Fruit fly (Drosophila melanogaster) whole organism, adult: ENCODE measurements around the gene CG46468.

ENCODE experiments used
- CG11617 ChIP-seq: fragments of 200-800 bp; sonication (Bioruptor generic); optimal IDR thresholded peaks from 2 replicates; lab custom pipeline; 2017; ENCODE audit warnings: mild to moderate bottlenecking, missing biosample characterization, missing genetic modification reagents, missing genetic modification characterization
- CG12768 ChIP-seq: fragments of 200-800 bp; sonication (Bioruptor generic); optimal IDR thresholded peaks from 2 replicates; lab custom pipeline; 2017; ENCODE audit warnings: missing biosample characterization, missing genetic modification characterization, mild to moderate bottlenecking, moderate library complexity, missing genetic modification reagents
- CG14711 ChIP-seq: fragments of 200-800 bp; sonication (Bioruptor generic); optimal IDR thresholded peaks from 2 replicates; lab custom pipeline; 2018; ENCODE audit warnings: missing biosample characterization, mild to moderate bottlenecking, missing genetic modification characterization, moderate library complexity
- CG1620 ChIP-seq: fragments of 200-800 bp; sonication (Bioruptor generic); optimal IDR thresholded peaks from 2 replicates; lab custom pipeline; 2016; ENCODE audit warnings: missing biosample characterization, missing genetic modification characterization
- CG33017 ChIP-seq: fragments of 200-800 bp; sonication (Bioruptor generic); optimal IDR thresholded peaks from 2 replicates; lab custom pipeline; 2018; ENCODE audit warnings: missing biosample characterization, mild to moderate bottlenecking, missing genetic modification characterization, moderate library complexity
- CG5204 ChIP-seq: fragments of 200-800 bp; sonication (Bioruptor generic); optimal IDR thresholded peaks from 2 replicates; lab custom pipeline; 2016; ENCODE audit warnings: missing biosample characterization, missing genetic modification characterization
- CG7045 ChIP-seq: fragments of 200-800 bp; sonication (Bioruptor generic); optimal IDR thresholded peaks from 2 replicates; lab custom pipeline; 2017; ENCODE audit warnings: missing biosample characterization, mild to moderate bottlenecking, missing genetic modification characterization
- CG7101 ChIP-seq: fragments of 200-800 bp; sonication (Bioruptor generic); optimal IDR thresholded peaks from 2 replicates; lab custom pipeline; 2018; ENCODE audit warnings: missing biosample characterization, mild to moderate bottlenecking, missing genetic modification characterization, moderate library complexity
- Clk ChIP-seq: fragments of 200-800 bp; sonication (Bioruptor generic); optimal IDR thresholded peaks from 2 replicates; lab custom pipeline; 2017; ENCODE audit warnings: missing biosample characterization, missing genetic modification characterization
- Crg-1 ChIP-seq: fragments of 200-800 bp; sonication (Bioruptor generic); optimal IDR thresholded peaks from 2 replicates; lab custom pipeline; 2016; ENCODE audit warnings: missing biosample characterization, missing genetic modification characterization
- Hr96 ChIP-seq: fragments of 200-800 bp; sonication (Bioruptor generic); optimal IDR thresholded peaks from 2 replicates; lab custom pipeline; 2016; ENCODE audit warnings: missing biosample characterization, missing genetic modification characterization
- Mnt ChIP-seq: fragments of 200-800 bp; sonication (Bioruptor generic); optimal IDR thresholded peaks from 2 replicates; lab custom pipeline; 2016; ENCODE audit warnings: missing biosample characterization, mild to moderate bottlenecking, missing genetic modification characterization
- bab1 ChIP-seq: fragments of 200-800 bp; sonication (Bioruptor generic); optimal IDR thresholded peaks from 3 replicates; lab custom pipeline; 2019; ENCODE audit warnings: missing biosample characterization, mild to moderate bottlenecking, missing genetic modification characterization, moderate library complexity
- cic ChIP-seq: fragments of 200-800 bp; sonication (Bioruptor generic); optimal IDR thresholded peaks from 2 replicates; lab custom pipeline; 2017; ENCODE audit warnings: missing biosample characterization, mild to moderate bottlenecking, missing genetic modification characterization, moderate library complexity
- cnc ChIP-seq, 2 experiments: fragments of >200 bp; optimal IDR thresholded peaks; 2 replicates each; lab custom pipeline; 2017
- kay ChIP-seq: fragments of 200-800 bp; sonication (Bioruptor generic); peaks from one replicate; lab custom pipeline; 2016; ENCODE audit warnings: missing biosample characterization, missing genetic modification characterization, borderline replicate concordance
- ovo ChIP-seq: fragments of 200-800 bp; sonication (Bioruptor generic); optimal IDR thresholded peaks from 2 replicates; lab custom pipeline; 2016; ENCODE audit warnings: missing biosample characterization, missing genetic modification characterization
- pad ChIP-seq: fragments of 200-800 bp; sonication (Bioruptor generic); optimal IDR thresholded peaks from 3 replicates; lab custom pipeline; 2017; ENCODE audit warnings: missing biosample characterization, missing genetic modification characterization, mild to moderate bottlenecking, moderate library complexity, missing genetic modification reagents
- tj ChIP-seq: fragments of 200-800 bp; sonication (Bioruptor generic); optimal IDR thresholded peaks from 3 replicates; lab custom pipeline; 2017; ENCODE audit warnings: missing biosample characterization, mild to moderate bottlenecking, missing genetic modification characterization, moderate library complexity
- toe ChIP-seq: fragments of 200-800 bp; sonication (Bioruptor generic); optimal IDR thresholded peaks from 2 replicates; lab custom pipeline; 2016; ENCODE audit warnings: missing biosample characterization, missing genetic modification characterization

CG46468 gene

DNA sequence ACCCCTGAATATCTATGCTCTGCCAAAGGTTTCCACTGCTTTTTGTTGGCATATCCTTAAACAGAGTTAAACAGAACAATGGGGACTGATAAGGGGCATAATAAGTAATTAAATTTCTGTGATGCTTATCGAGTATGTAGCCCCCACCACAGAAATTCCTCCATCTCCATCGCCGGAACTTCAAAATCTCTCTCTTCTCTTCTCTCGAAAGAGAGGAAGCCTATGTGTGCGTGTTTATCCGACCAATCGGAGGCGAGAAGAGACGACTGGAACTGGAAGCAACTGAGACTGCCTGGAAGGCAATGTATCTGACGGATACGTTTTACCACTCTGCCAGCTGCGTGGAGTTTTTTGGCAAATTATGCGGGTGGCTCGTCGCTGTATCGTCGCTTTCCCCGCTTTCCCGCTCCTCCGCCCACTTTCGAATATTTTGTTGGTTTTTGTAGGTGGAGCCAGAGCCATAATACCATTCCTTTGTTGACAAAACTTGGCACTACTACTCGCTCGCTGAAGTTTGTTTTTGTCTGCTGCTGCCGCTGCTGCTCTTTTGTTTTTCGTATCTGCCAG is 42.8 kb upstream of the CG46468 start, which contains the start of gene gcm2:
Gene gcm2 (plus strand): TSS at position 566 of the 567 bp plus-strand sequence.
- TF ChIP-seq Crg-1 (no peak), Mnt (GFP tag; lab: Kevin White, UChicago) (no peak), pad (GFP tag; lab: Kevin White, UChicago) (no peak), CG1620 (GFP tag; lab: Kevin White, UChicago) (no peak), Hr96 (GFP tag; lab: Kevin White, UChicago) (no peak), toe (no peak), CG12768 (no peak), cnc (optimal IDR thresholded peaks at IDR 0.05; lab: Kevin White, UChicago) (no peak), Clk (GFP tag; lab: Kevin White, UChicago) (no peak), ovo (GFP tag; lab: Kevin White, UChicago) (no peak)

- no peak for TF ChIP-seq ovo (GFP tag; lab: Kevin White, UChicago)
- no peak for TF ChIP-seq CG5204 (GFP tag; lab: Kevin White, UChicago)
- TF ChIP-seq Mnt (GFP tag; lab: Kevin White, UChicago) = no peak
- TF ChIP-seq CG1620 (GFP tag; lab: Kevin White, UChicago) = no peak
- TF ChIP-seq Crg-1 = no peak
- no peak for TF ChIP-seq CG14711
- TF ChIP-seq CG7045 (GFP tag; lab: Kevin White, UChicago) = no peak
- TF ChIP-seq CG33017 (tag; lab: Kevin White, UChicago) = no peak
- no peak for TF ChIP-seq kay (GFP tag; lab: Kevin White, UChicago)
- TF ChIP-seq cnc (optimal IDR thresholded peaks at IDR 0.05; lab: Kevin White, UChicago) = no peak
- no peak for TF ChIP-seq CG7101 (tag; lab: Kevin White, UChicago)
- TF ChIP-seq tj (GFP tag; lab: Kevin White, UChicago) = no peak
- TF ChIP-seq Hr96 (GFP tag; lab: Kevin White, UChicago) = no peak
- TF ChIP-seq toe = no peak
- no peak for TF ChIP-seq Clk (GFP tag; lab: Kevin White, UChicago)
- no peak for TF ChIP-seq pad (GFP tag; lab: Kevin White, UChicago)
- TF ChIP-seq bab1 (GFP tag; lab: Kevin White, UChicago) = no peak
Observed at dm6 chr2L:9602103-9602502, 36.9 kb upstream of the CG46468 start.

- TF ChIP-seq CG7045 (GFP tag; lab: Kevin White, UChicago) (no peak), CG5204 (GFP tag; lab: Kevin White, UChicago) (no peak), ovo (GFP tag; lab: Kevin White, UChicago) (no peak), cnc (optimal IDR thresholded peaks at IDR 0.05; lab: Kevin White, UChicago) (no peak), CG14711 (no peak), bab1 (GFP tag; lab: Kevin White, UChicago) (no peak), cic (no peak), tj (GFP tag; lab: Kevin White, UChicago) (no peak)
Observed at dm6 chr2L:9601220-9601619, 36.0 kb upstream of the CG46468 start.

DNA sequence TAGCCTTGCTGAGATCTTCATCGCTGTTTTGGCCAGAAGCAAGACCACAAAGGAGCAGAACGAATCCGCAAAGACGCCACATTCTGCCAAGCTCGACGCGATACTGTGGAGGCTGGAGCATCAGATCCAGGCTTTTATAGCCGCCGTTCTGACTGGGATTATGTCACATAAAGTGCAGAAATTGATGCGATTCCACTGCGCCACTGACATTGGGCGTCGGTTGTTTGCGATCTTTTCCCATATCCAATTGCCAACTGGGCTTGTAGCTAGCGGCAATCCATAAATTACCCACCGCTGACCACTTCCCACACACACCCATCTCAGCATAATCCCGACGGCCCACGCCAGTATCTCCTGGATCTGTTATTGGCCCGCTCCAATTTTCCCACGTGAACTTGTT is 35.5 kb upstream of the CG46468 start, which contains the start of gene CG4382:
Gene CG4382 (minus strand): TSS at position 101 of the 400 bp plus-strand sequence.
- no peak for TF ChIP-seq cnc (optimal IDR thresholded peaks at IDR 0.05; lab: Kevin White, UChicago)

DNA sequence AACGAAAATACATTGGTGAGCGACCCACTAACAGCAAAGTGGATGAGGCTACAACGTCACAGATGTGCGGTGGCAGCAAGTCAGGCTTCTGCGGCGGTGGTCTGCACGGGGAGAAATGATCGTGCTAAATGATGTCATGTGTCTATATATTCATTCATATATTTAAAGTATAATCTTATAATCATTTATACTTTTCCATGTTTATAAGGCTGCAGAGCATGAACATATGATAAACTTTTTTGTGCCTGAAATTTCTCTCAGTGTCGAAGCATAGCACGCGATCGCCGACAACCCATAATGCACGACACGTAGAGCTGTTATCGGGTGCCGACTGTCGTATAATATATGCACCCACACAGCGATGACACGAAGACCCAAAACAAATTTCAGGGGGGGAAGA is 33.2 kb upstream of the CG46468 start:
- TF ChIP-seq CG1620 (GFP tag; lab: Kevin White, UChicago) (no peak), pad (GFP tag; lab: Kevin White, UChicago) (no peak), CG7045 (GFP tag; lab: Kevin White, UChicago) (no peak), CG11617 (no peak), toe (no peak), cic (no peak), CG14711 (no peak), Hr96 (GFP tag; lab: Kevin White, UChicago) (no peak), CG7101 (tag; lab: Kevin White, UChicago) (no peak), Clk (GFP tag; lab: Kevin White, UChicago) (no peak), Crg-1 (no peak), Mnt (GFP tag; lab: Kevin White, UChicago) (no peak), cnc (optimal IDR thresholded peaks at IDR 0.05; lab: Kevin White, UChicago) (no peak), CG33017 (tag; lab: Kevin White, UChicago) (no peak), tj (GFP tag; lab: Kevin White, UChicago) (no peak), ovo (GFP tag; lab: Kevin White, UChicago) (no peak), CG5204 (GFP tag; lab: Kevin White, UChicago) (no peak)

DNA sequence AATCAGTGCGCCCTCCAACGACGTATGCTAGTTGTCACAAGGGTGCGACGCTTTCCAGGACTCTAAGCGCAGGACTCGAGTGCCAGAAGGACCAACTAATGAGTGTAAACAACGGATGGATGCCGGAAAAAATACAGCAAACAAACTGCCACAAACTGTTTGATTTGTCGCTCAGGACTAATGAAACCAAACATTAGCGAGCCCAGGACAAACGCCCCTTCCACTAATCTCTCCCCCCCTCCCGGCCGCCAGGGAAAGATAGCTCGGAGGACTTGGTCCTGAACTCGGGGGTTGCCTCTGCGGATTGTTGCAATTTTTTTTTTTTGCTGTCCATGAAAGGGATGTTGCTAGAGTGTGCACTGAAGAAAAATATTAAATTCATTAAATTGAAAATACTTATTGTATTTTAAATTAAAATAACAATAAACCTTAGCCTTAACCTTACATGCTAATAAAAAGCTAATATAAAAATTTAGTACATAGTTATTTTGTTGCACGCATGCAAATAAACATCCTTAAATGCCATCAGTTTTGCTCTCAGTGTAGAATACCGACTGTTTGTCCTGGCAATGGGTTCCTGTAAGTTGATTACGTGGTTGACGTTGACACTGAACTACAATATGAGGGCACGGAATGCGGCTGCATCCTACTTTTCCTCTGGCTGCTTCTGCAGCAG is 29.5 kb upstream of the CG46468 start:
- no peak for TF ChIP-seq cnc (optimal IDR thresholded peaks at IDR 0.05; lab: Kevin White, UChicago)
- no peak for TF ChIP-seq toe
- TF ChIP-seq Clk (GFP tag; lab: Kevin White, UChicago) = no peak
- TF ChIP-seq CG14711 = no peak
- no peak for TF ChIP-seq Crg-1
- no peak for TF ChIP-seq CG12768
- no peak for TF ChIP-seq CG11617
- TF ChIP-seq CG33017 (tag; lab: Kevin White, UChicago) = no peak
- no peak for TF ChIP-seq CG7045 (GFP tag; lab: Kevin White, UChicago)
- TF ChIP-seq CG1620 (GFP tag; lab: Kevin White, UChicago) = no peak
- no peak for TF ChIP-seq CG5204 (GFP tag; lab: Kevin White, UChicago)
- TF ChIP-seq tj (GFP tag; lab: Kevin White, UChicago) = no peak
- no peak for TF ChIP-seq cic
- TF ChIP-seq Mnt (GFP tag; lab: Kevin White, UChicago) = no peak
